Fruit fly (Drosophila melanogaster) whole organism, embryonic: ENCODE data around the gene CG17906.

ENCODE experiments used
- Atf3 ChIP-seq: fragments of 200-800 bp; sonication (Bioruptor generic); optimal IDR thresholded peaks from 3 replicates; lab custom pipeline; 2016; ENCODE audit warnings: missing biosample characterization, missing genetic modification characterization
- Awh ChIP-seq: fragments of 200-800 bp; sonication (Bioruptor generic); IDR thresholded peaks from 2 replicates; pipeline ENCODE4, ENCODE4 v1.3.6; 2022; ENCODE audit warnings: missing biosample characterization, missing genetic modification characterization
- Bdp1 ChIP-seq: fragments of 200-800 bp; sonication (Bioruptor generic); optimal IDR thresholded peaks from 3 replicates; lab custom pipeline; 2016; ENCODE audit warnings: missing biosample characterization, missing genetic modification characterization
- CG10462 ChIP-seq: fragments of 200-800 bp; sonication (Bioruptor generic); optimal IDR thresholded peaks from 2 replicates; lab custom pipeline; 2016; ENCODE audit warnings: missing biosample characterization, missing genetic modification characterization
- CG13123 ChIP-seq: fragments of 200-800 bp; sonication (Bioruptor generic); optimal IDR thresholded peaks from 2 replicates; lab custom pipeline; 2016; ENCODE audit warnings: missing biosample characterization, missing genetic modification characterization
- CG15073 ChIP-seq: fragments of 200-800 bp; sonication (Bioruptor generic); optimal IDR thresholded peaks from 2 replicates; lab custom pipeline; 2016; ENCODE audit warnings: missing biosample characterization, missing genetic modification characterization
- CG15479 ChIP-seq: fragments of 200-800 bp; sonication (Bioruptor generic); optimal IDR thresholded peaks from 3 replicates; lab custom pipeline; 2019; ENCODE audit warnings: missing biosample characterization, mild to moderate bottlenecking, missing genetic modification characterization, moderate library complexity
- CG16815 ChIP-seq: fragments of 200-800 bp; sonication (Bioruptor generic); optimal IDR thresholded peaks from 3 replicates; lab custom pipeline; 2017; ENCODE audit warnings: missing biosample characterization, mild to moderate bottlenecking, missing genetic modification characterization
- CG17912 ChIP-seq: fragments of 200-800 bp; sonication (Bioruptor generic); optimal IDR thresholded peaks from 2 replicates; lab custom pipeline; 2018; ENCODE audit warnings: missing biosample characterization, mild to moderate bottlenecking, missing genetic modification characterization
- CG1792 ChIP-seq: fragments of 200-800 bp; sonication (Bioruptor generic); optimal IDR thresholded peaks from 2 replicates; lab custom pipeline; 2016; ENCODE audit warnings: missing biosample characterization, missing genetic modification characterization
- CG1832 ChIP-seq: fragments of 200-800 bp; sonication (Bioruptor generic); optimal IDR thresholded peaks from 2 replicates; lab custom pipeline; 2017; ENCODE audit warnings: missing biosample characterization, mild to moderate bottlenecking, missing genetic modification characterization, inconsistent platforms
- CG18764 ChIP-seq: fragments of 200-800 bp; sonication (Bioruptor generic); optimal IDR thresholded peaks from 3 replicates; lab custom pipeline; 2016; ENCODE audit warnings: missing biosample characterization, missing genetic modification characterization
- CG2202 ChIP-seq: fragments of 200-800 bp; sonication (Bioruptor generic); optimal IDR thresholded peaks from 2 replicates; lab custom pipeline; 2018; ENCODE audit warnings: missing biosample characterization, mild to moderate bottlenecking, missing genetic modification characterization
- CG2678 ChIP-seq: fragments of 200-800 bp; sonication (Bioruptor generic); optimal IDR thresholded peaks from 3 replicates; lab custom pipeline; 2019; ENCODE audit warnings: missing biosample characterization, mild to moderate bottlenecking, missing genetic modification characterization, moderate library complexity
- CG31388 ChIP-seq: fragments of 200-800 bp; sonication (Bioruptor generic); optimal IDR thresholded peaks from 2 replicates; lab custom pipeline; 2016; ENCODE audit warnings: missing biosample characterization, missing genetic modification characterization
- CG32532 ChIP-seq: fragments of 200-800 bp; sonication (Bioruptor generic); IDR thresholded peaks from 2 replicates; pipeline ENCODE4 v1.3.6; 2022; ENCODE audit warnings: missing biosample characterization, missing genetic modification characterization
- CG32772 ChIP-seq: fragments of 200-800 bp; sonication (Bioruptor generic); IDR thresholded peaks from 2 replicates; pipeline ENCODE4 v1.3.6; 2022; ENCODE audit warnings: missing biosample characterization, missing genetic modification characterization
- CG34422 ChIP-seq: fragments of 200-800 bp; sonication (Bioruptor generic); IDR thresholded peaks from 3 replicates; pipeline ENCODE4 v1.3.6; 2022; ENCODE audit warnings: missing biosample characterization, missing genetic modification characterization
- CG4328 ChIP-seq: fragments of 200-800 bp; sonication (Bioruptor generic); optimal IDR thresholded peaks from 3 replicates; lab custom pipeline; 2017; ENCODE audit warnings: missing biosample characterization, missing genetic modification reagents, missing genetic modification characterization
- CG4360 ChIP-seq: fragments of 200-800 bp; sonication (Bioruptor generic); IDR thresholded peaks from 2 replicates; pipeline ENCODE4 v1.3.6; 2022; ENCODE audit warnings: missing biosample characterization, missing genetic modification characterization
- CG4404 ChIP-seq: fragments of 200-800 bp; sonication (Bioruptor generic); IDR thresholded peaks from 2 replicates; pipeline ENCODE4 v1.3.6; 2022; ENCODE audit warnings: missing biosample characterization, missing genetic modification characterization
- CG4854 ChIP-seq: fragments of 200-800 bp; sonication (Bioruptor generic); optimal IDR thresholded peaks from 2 replicates; lab custom pipeline; 2016; ENCODE audit warnings: missing biosample characterization, missing genetic modification characterization, inconsistent platforms
- CG6254 ChIP-seq: fragments of 200-800 bp; sonication (Bioruptor generic); optimal IDR thresholded peaks from 3 replicates; lab custom pipeline; 2017; ENCODE audit warnings: mild to moderate bottlenecking, missing biosample characterization, missing genetic modification reagents, missing genetic modification characterization
- CG8359 ChIP-seq: fragments of 200-800 bp; sonication (Bioruptor generic); optimal IDR thresholded peaks from 2 replicates; lab custom pipeline; 2017; ENCODE audit warnings: missing biosample characterization, mild to moderate bottlenecking, missing genetic modification characterization, borderline replicate concordance
- CG9609 ChIP-seq: fragments of 200-800 bp; sonication (Bioruptor generic); optimal IDR thresholded peaks from 3 replicates; lab custom pipeline; 2016; ENCODE audit warnings: missing biosample characterization, missing genetic modification characterization
- Dip2 ChIP-seq: fragments of 200-800 bp; sonication (Bioruptor generic); IDR thresholded peaks from 2 replicates; pipeline ENCODE4 v1.3.6; 2022; ENCODE audit warnings: missing biosample characterization, missing genetic modification characterization
- Dll ChIP-seq: fragments of 200-800 bp; sonication (Bioruptor generic); IDR thresholded peaks from 4 replicates; pipeline ENCODE4 v1.3.6; 2022; ENCODE audit warnings: missing biosample characterization, missing genetic modification characterization; ENCODE audit not compliant: partially characterized antibody
- E2f1 ChIP-seq: fragments of 200-800 bp; sonication (Bioruptor generic); IDR thresholded peaks from 2 replicates; pipeline ENCODE4 v1.3.6; 2022; ENCODE audit warnings: missing biosample characterization, missing genetic modification characterization
- Ets65A ChIP-seq: fragments of 200-800 bp; sonication (Bioruptor generic); peaks from one replicate; lab custom pipeline; 2016; ENCODE audit warnings: missing biosample characterization, missing genetic modification characterization
- Hsf ChIP-seq: fragments of 200-800 bp; sonication (Bioruptor generic); optimal IDR thresholded peaks from 3 replicates; lab custom pipeline; 2016; ENCODE audit warnings: missing biosample characterization, missing genetic modification characterization
- Max ChIP-seq: fragments of 200-800 bp; sonication (Bioruptor generic); optimal IDR thresholded peaks from 2 replicates; lab custom pipeline; 2016; ENCODE audit warnings: missing biosample characterization, mild to moderate bottlenecking, missing genetic modification characterization
- Meics ChIP-seq: fragments of 200-800 bp; sonication (Bioruptor generic); optimal IDR thresholded peaks from 2 replicates; lab custom pipeline; 2017; ENCODE audit warnings: missing biosample characterization, mild to moderate bottlenecking, missing genetic modification characterization
- Mes4 ChIP-seq: fragments of 200-800 bp; sonication (Bioruptor generic); optimal IDR thresholded peaks from 2 replicates; lab custom pipeline; 2016; ENCODE audit warnings: missing biosample characterization, missing genetic modification characterization
- NC2α ChIP-seq: fragments of 200-800 bp; sonication (Bioruptor generic); optimal IDR thresholded peaks from 2 replicates; lab custom pipeline; 2016; ENCODE audit warnings: missing biosample characterization, missing genetic modification characterization
- Ssrp ChIP-seq: fragments of 200-800 bp; sonication (Bioruptor generic); optimal IDR thresholded peaks from 2 replicates; lab custom pipeline; 2018; ENCODE audit warnings: missing biosample characterization, mild to moderate bottlenecking, missing genetic modification characterization, moderate library complexity
- bab2 ChIP-seq: fragments of 200-800 bp; sonication (Bioruptor generic); optimal IDR thresholded peaks from 2 replicates; lab custom pipeline; 2016; ENCODE audit warnings: missing biosample characterization, missing genetic modification characterization
- cas ChIP-seq: fragments of 200-800 bp; sonication (Bioruptor generic); IDR thresholded peaks from 2 replicates; pipeline ENCODE4 v1.3.6; 2022; ENCODE audit warnings: missing biosample characterization, missing genetic modification characterization
- crp ChIP-seq, 2 experiments: fragments of 200-800 bp; sonication (Bioruptor generic); optimal IDR thresholded peaks; 2 replicates in 1 of 2; 3 replicates in 1 of 2; lab custom pipeline; 2017; ENCODE audit warnings: missing biosample characterization in 2 of 2, missing genetic modification characterization in 2 of 2, mild to moderate bottlenecking in 1 of 2, moderate library complexity in 1 of 2
- cwo ChIP-seq: fragments of 200-800 bp; sonication (Bioruptor generic); optimal IDR thresholded peaks from 3 replicates; lab custom pipeline; 2017; ENCODE audit warnings: missing biosample characterization, missing genetic modification characterization, mild to moderate bottlenecking, moderate library complexity, missing genetic modification reagents
- dan ChIP-seq: fragments of 200-800 bp; sonication (Bioruptor generic); IDR thresholded peaks from 2 replicates; pipeline ENCODE4 v1.3.6; 2022; ENCODE audit warnings: missing biosample characterization, missing genetic modification characterization
- klu ChIP-seq: fragments of 200-800 bp; sonication (Bioruptor generic); IDR thresholded peaks from 2 replicates; pipeline ENCODE4 v1.3.6; 2022; ENCODE audit warnings: missing biosample characterization, missing genetic modification characterization
- lab ChIP-seq: fragments of 200-800 bp; sonication (Bioruptor generic); optimal IDR thresholded peaks from 3 replicates; lab custom pipeline; 2017; ENCODE audit warnings: missing biosample characterization, missing genetic modification characterization, mild to moderate bottlenecking, moderate library complexity, missing genetic modification reagents
- luna ChIP-seq: fragments of 200-800 bp; sonication (Bioruptor generic); optimal IDR thresholded peaks from 2 replicates; lab custom pipeline; 2016; ENCODE audit warnings: missing biosample characterization, missing genetic modification characterization
- pita ChIP-seq: fragments of 200-800 bp; sonication (Bioruptor generic); optimal IDR thresholded peaks from 2 replicates; lab custom pipeline; 2017; ENCODE audit warnings: missing biosample characterization, mild to moderate bottlenecking, missing genetic modification characterization
- pnt ChIP-seq: fragments of 200-800 bp; sonication (Bioruptor generic); optimal IDR thresholded peaks from 3 replicates; lab custom pipeline; 2016; ENCODE audit warnings: missing biosample characterization, missing genetic modification characterization
- pzg ChIP-seq: fragments of 200-800 bp; sonication (Bioruptor generic); optimal IDR thresholded peaks from 3 replicates; lab custom pipeline; 2018; ENCODE audit warnings: missing biosample characterization, mild to moderate bottlenecking, missing genetic modification characterization, moderate library complexity
- rib ChIP-seq: fragments of 200-800 bp; sonication (Bioruptor generic); IDR thresholded peaks from 2 replicates; pipeline ENCODE4 v1.3.6; 2022; ENCODE audit warnings: missing biosample characterization, missing genetic modification characterization
- unpg ChIP-seq: fragments of 200-800 bp; sonication (Bioruptor generic); optimal IDR thresholded peaks from 3 replicates; lab custom pipeline; 2018; ENCODE audit warnings: missing biosample characterization, mild to moderate bottlenecking, missing genetic modification characterization, moderate library complexity
- yki ChIP-seq: fragments of >200 bp; optimal IDR thresholded peaks from 3 replicates; lab custom pipeline; 2018
- zfh1 ChIP-seq: fragments of 200-800 bp; sonication (Bioruptor generic); IDR thresholded peaks from 3 replicates; pipeline ENCODE4 v1.3.6; 2022; ENCODE audit warnings: missing biosample characterization, missing genetic modification characterization

CG17906 gene

dm6 chr2L:8951184-8951934, 42.8 kb upstream of the CG17906 start, which contains the start of gene C1GalTA (continued):
- TF ChIP-seq Dll (GFP tag; lab: Robert Waterston, UW), result no peak
- no peak for TF ChIP-seq Dip2 (GFP tag; lab: Robert Waterston, UW)
- no peak for TF ChIP-seq pita
- peak; percentile 93 for TF ChIP-seq rib
- peak; percentile 95 for TF ChIP-seq Awh (GFP tag; lab: Robert Waterston, UW)
- TF ChIP-seq CG32772 (GFP tag; lab: Robert Waterston, UW), result peak; percentile 94
- peak; percentile 64 for TF ChIP-seq bab2 (GFP tag; lab: Kevin White, UChicago)
- TF ChIP-seq Atf3 (GFP tag; lab: Kevin White, UChicago), result no peak
- peak; percentile 94 for TF ChIP-seq Ets65A (GFP tag; lab: Kevin White, UChicago)
- peak; percentile 96 for TF ChIP-seq CG34422 (GFP tag; lab: Robert Waterston, UW)
- no peak for TF ChIP-seq CG1832
- peak; percentile 90 for TF ChIP-seq CG10462 (GFP tag; lab: Kevin White, UChicago)
- no peak for TF ChIP-seq NC2α (GFP tag; lab: Kevin White, UChicago)
- peak; percentile 79 for TF ChIP-seq Hsf (GFP tag; lab: Kevin White, UChicago)
- TF ChIP-seq CG4404 (GFP tag; lab: Robert Waterston, UW), result peak; percentile 92
- peak in 1 of 2 experiments; percentile 66 for TF ChIP-seq crp (GFP tag; optimal IDR thresholded peaks at IDR 0.05; lab: Kevin White, UChicago)
- TF ChIP-seq CG31388, result peak; percentile 79
- TF ChIP-seq Ssrp (tag; lab: Kevin White, UChicago), result peak; percentile 98
- peak; percentile 98 for TF ChIP-seq cwo (GFP tag; lab: Kevin White, UChicago)
- TF ChIP-seq CG18764 (GFP tag; lab: Kevin White, UChicago), result peak; percentile 94
- peak; percentile 0 for TF ChIP-seq CG1792
- TF ChIP-seq CG8359 (GFP tag; lab: Kevin White, UChicago), result peak; percentile 90
- TF ChIP-seq CG4360 (GFP tag; lab: Robert Waterston, UW), result peak; percentile 62; the same call in 1 of the 2 replicates
- peak; percentile 52 for TF ChIP-seq CG9609 (GFP tag; lab: Kevin White, UChicago)
- TF ChIP-seq luna, result no peak
- peak; percentile 31 for TF ChIP-seq Bdp1 (GFP tag; lab: Kevin White, UChicago)
- TF ChIP-seq Max, result peak; percentile 90
- no peak for TF ChIP-seq dan
- TF ChIP-seq CG2202 (tag; lab: Kevin White, UChicago), result peak; percentile 97
- peak; percentile 96 for TF ChIP-seq CG4328
- no peak for TF ChIP-seq yki (lab: Kevin White, UChicago)
- peak; percentile 91 for TF ChIP-seq zfh1 (GFP tag; lab: Robert Waterston, UW)
- TF ChIP-seq CG15073 (GFP tag; lab: Kevin White, UChicago), result peak; percentile 35
- TF ChIP-seq CG17912 (GFP tag; lab: Kevin White, UChicago), result peak; percentile 61
- peak; percentile 89 for TF ChIP-seq cas (GFP tag; lab: Robert Waterston, UW)
- peak; percentile 98 for TF ChIP-seq lab (GFP tag; lab: Kevin White, UChicago)
- TF ChIP-seq E2f1 (GFP tag; lab: Robert Waterston, UW), result peak; percentile 97
- TF ChIP-seq CG32532, result peak; percentile 97
- peak; percentile 6 for TF ChIP-seq pzg (GFP tag; lab: Kevin White, UChicago)
- peak; percentile 49 for TF ChIP-seq CG4854 (GFP tag; lab: Kevin White, UChicago)
- TF ChIP-seq pnt (GFP tag; lab: Kevin White, UChicago), result peak; percentile 53
- peak; percentile 99 for TF ChIP-seq Meics (GFP tag; lab: Kevin White, UChicago)
- TF ChIP-seq CG6254, result peak; percentile 93
- peak; percentile 35 for TF ChIP-seq CG15479
- TF ChIP-seq Mes4 (GFP tag; lab: Kevin White, UChicago), result peak; percentile 57
- peak; percentile 94 for TF ChIP-seq CG16815
- peak; percentile 93 for TF ChIP-seq CG13123 (GFP tag; lab: Kevin White, UChicago)
- peak; percentile 99 for TF ChIP-seq unpg (GFP tag; lab: Kevin White, UChicago)
- peak; percentile 96 for TF ChIP-seq klu (GFP tag; lab: Robert Waterston, UW)
- TF ChIP-seq CG2678 (tag; lab: Kevin White, UChicago), result peak; percentile 100
